Worm (Caenorhabditis elegans): ENCODE measurements around the gene K07F5.16.

- TF ChIP-seq lin-11 (tag; optimal IDR thresholded peaks at IDR 0.05) (no peak), Y22D7AL.16 (tag; optimal IDR thresholded peaks at IDR 0.05) (no peak), tbx-2 (tag; optimal IDR thresholded peaks at IDR 0.05) (peak; percentile 59)
Observed at ce11 chrIV:9857952-9858488, 5.9 kb upstream of the K07F5.16 start, which contains the start of gene npp-1.

Measured in whole organism, late embryonic.